Worm (Caenorhabditis elegans) whole organism, L4 larva: Measurements from ENCODE around the gene nduf-9.

Experiments
- F26F4.8 ChIP-seq: fragments of 200-800 bp; sonication (Bioruptor generic); conservative IDR thresholded peaks from 2 replicates; pipeline ENCODE4 v1.3.6; 2022; ENCODE audit warnings: missing genetic modification characterization, missing compliant biosample characterization
- F37D6.2 ChIP-seq: sonication (generic microtip); optimal IDR thresholded peaks from 2 replicates; lab custom pipeline; 2016; ENCODE audit warnings: mild to moderate bottlenecking, missing genetic modification characterization, missing compliant biosample characterization
- F49E8.2 ChIP-seq: sonication (generic microtip); optimal IDR thresholded peaks from 2 replicates; lab custom pipeline; 2016; ENCODE audit warnings: missing compliant biosample characterization, mild to moderate bottlenecking, missing genetic modification characterization, borderline replicate concordance
- R02D3.7 ChIP-seq: fragments of 150-350 bp; sonication (generic microtip); optimal IDR thresholded peaks from 3 replicates; lab custom pipeline; 2014; ENCODE audit warnings: missing biosample characterization, missing genetic modification characterization
- T26A8.4 ChIP-seq: fragments of 200-800 bp; sonication (Bioruptor generic); IDR thresholded peaks from 2 replicates; pipeline ENCODE4 v1.3.6; 2022; ENCODE audit warnings: missing genetic modification characterization, missing compliant biosample characterization
- Y48G9A.11 ChIP-seq: fragments of 200-800 bp; sonication (Bioruptor generic); IDR thresholded peaks from 2 replicates; pipeline ENCODE4 v1.3.6; 2022; ENCODE audit warnings: missing genetic modification reagents, missing genetic modification characterization, missing compliant biosample characterization
- Y75B8A.6 ChIP-seq: fragments of 200-800 bp; sonication (Bioruptor generic); IDR thresholded peaks from 2 replicates; pipeline ENCODE4 v1.3.6; 2022; ENCODE audit warnings: missing genetic modification reagents, missing genetic modification characterization, missing compliant biosample characterization
- ZK546.5 ChIP-seq, 2 experiments: sonication (generic microtip); optimal IDR thresholded peaks; 2 replicates each; lab custom pipeline; 2017; ENCODE audit warnings: missing biosample characterization in 2 of 2, missing genetic modification characterization in 2 of 2
- aha-1 ChIP-seq: fragments of 150-350 bp; peaks from one replicate; lab custom pipeline; 2014; ENCODE audit warnings: missing biosample characterization, missing genetic modification characterization
- arid-1 ChIP-seq: fragments of 200-800 bp; sonication (Bioruptor generic); conservative IDR thresholded peaks from 2 replicates; pipeline ENCODE4 v1.3.6; 2022; ENCODE audit warnings: missing genetic modification reagents, missing genetic modification characterization, missing compliant biosample characterization
- ceh-20 ChIP-seq: fragments of 200-800 bp; sonication (Bioruptor generic); IDR thresholded peaks from 2 replicates; pipeline ENCODE4 v1.3.6; 2022; ENCODE audit warnings: missing genetic modification reagents, missing genetic modification characterization, missing compliant biosample characterization
- ceh-28 ChIP-seq: fragments of 150-350 bp; optimal IDR thresholded peaks from 2 replicates; lab custom pipeline; 2014; ENCODE audit warnings: missing biosample characterization, missing genetic modification reagents, missing genetic modification characterization
- ceh-44 ChIP-seq: fragments of 200-800 bp; sonication (Bioruptor generic); IDR thresholded peaks from 2 replicates; pipeline ENCODE4 v1.3.6; 2022; ENCODE audit warnings: missing genetic modification reagents, missing genetic modification characterization, missing compliant biosample characterization
- ceh-62 ChIP-seq: sonication (generic microtip); optimal IDR thresholded peaks from 2 replicates; lab custom pipeline; 2017; ENCODE audit warnings: missing biosample characterization, missing genetic modification characterization
- dmd-8 ChIP-seq: fragments of 200-800 bp; sonication (Bioruptor generic); IDR thresholded peaks from 2 replicates; pipeline ENCODE4 v1.3.6; 2022; ENCODE audit warnings: missing genetic modification characterization, missing compliant biosample characterization
- dpl-1 ChIP-seq: fragments of 150-350 bp; optimal IDR thresholded peaks from 2 replicates; lab custom pipeline; 2014; ENCODE audit warnings: missing biosample characterization, missing genetic modification reagents, missing genetic modification characterization
- egl-43 ChIP-seq: fragments of 200-800 bp; sonication (Bioruptor generic); IDR thresholded peaks from 2 replicates; pipeline ENCODE4 v1.3.6; 2022; ENCODE audit warnings: missing genetic modification reagents, missing genetic modification characterization, missing compliant biosample characterization
- fos-1 ChIP-seq: fragments of 150-350 bp; optimal IDR thresholded peaks from 2 replicates; lab custom pipeline; 2014; ENCODE audit warnings: missing biosample characterization, missing genetic modification characterization
- hmg-1.1 ChIP-seq: fragments of 200-800 bp; sonication (Bioruptor generic); IDR thresholded peaks from 2 replicates; pipeline ENCODE4 v1.3.6; 2022; ENCODE audit warnings: missing genetic modification reagents, missing genetic modification characterization, missing compliant biosample characterization
- jun-1 ChIP-seq: fragments of 150-350 bp; optimal IDR thresholded peaks from 2 replicates; lab custom pipeline; 2014; ENCODE audit warnings: missing biosample characterization, missing genetic modification reagents, missing genetic modification characterization
- lin-1 ChIP-seq: fragments of 200-800 bp; sonication (Bioruptor generic); IDR thresholded peaks from 2 replicates; pipeline ENCODE4 v1.3.6; 2022; ENCODE audit warnings: missing genetic modification reagents, missing genetic modification characterization, missing compliant biosample characterization
- mdl-1 ChIP-seq, 2 experiments: fragments of 150-350 bp in 1 of 2; sonication (generic microtip) in 1 of 2; optimal IDR thresholded peaks; 2 replicates each; lab custom pipeline; 2014 to 2017; ENCODE audit warnings: missing biosample characterization in 2 of 2, missing genetic modification characterization in 2 of 2
- mdt-29 ChIP-seq: fragments of 200-800 bp; sonication (Bioruptor generic); IDR thresholded peaks from 2 replicates; pipeline ENCODE4 v1.3.6; 2022; ENCODE audit warnings: missing genetic modification reagents, missing genetic modification characterization, missing compliant biosample characterization
- mep-1 ChIP-seq: fragments of 150-350 bp; sonication (generic microtip); optimal IDR thresholded peaks from 3 replicates; lab custom pipeline; 2014; ENCODE audit warnings: missing biosample characterization, missing genetic modification characterization
- mxl-2 ChIP-seq: fragments of 200-800 bp; sonication (Bioruptor generic); conservative IDR thresholded peaks from 2 replicates; pipeline ENCODE4 v1.3.6; 2022; ENCODE audit warnings: missing genetic modification reagents, missing genetic modification characterization, missing compliant biosample characterization
- mxl-3 ChIP-seq: fragments of 200-800 bp; sonication (Bioruptor generic); optimal IDR thresholded peaks from 2 replicates; lab custom pipeline; 2018; ENCODE audit warnings: mild to moderate bottlenecking, missing genetic modification characterization, missing compliant biosample characterization
- nhr-28 ChIP-seq: fragments of 150-350 bp; optimal IDR thresholded peaks from 2 replicates; lab custom pipeline; 2014; ENCODE audit warnings: missing biosample characterization, missing genetic modification characterization
- nhr-6 ChIP-seq: fragments of 150-350 bp; optimal IDR thresholded peaks from 2 replicates; lab custom pipeline; 2014; ENCODE audit warnings: missing biosample characterization, missing genetic modification characterization
- pha-4 ChIP-seq, 2 experiments: fragments of 150-350 bp in 1 of 2; fragments of 200-800 bp in 1 of 2; sonication (Bioruptor generic) in 1 of 2; IDR thresholded peaks in 1 of 2; optimal IDR thresholded peaks in 1 of 2; 2 replicates each; pipeline versions ENCODE4 v1.3.6 to Lab custom; 2014 to 2022; ENCODE audit warnings: missing genetic modification characterization in 2 of 2, missing genetic modification reagents in 2 of 2, missing biosample characterization in 1 of 2, missing compliant biosample characterization in 1 of 2
- set-16 ChIP-seq: fragments of 200-800 bp; sonication (Bioruptor generic); IDR thresholded peaks from 2 replicates; pipeline ENCODE4 v1.3.6; 2022; ENCODE audit warnings: missing genetic modification reagents, missing genetic modification characterization, missing compliant biosample characterization
- spr-3 ChIP-seq: fragments of 200-800 bp; sonication (Bioruptor generic); optimal IDR thresholded peaks from 2 replicates; lab custom pipeline; 2018; ENCODE audit warnings: mild to moderate bottlenecking, missing genetic modification characterization, missing compliant biosample characterization
- unc-62 ChIP-seq, 3 experiments: fragments of 150-350 bp in 1 of 3; sonication (generic microtip); optimal IDR thresholded peaks in 2 of 3; peaks in 1 of 3; 1 replicate in 1 of 3; 2 replicates in 2 of 3; lab custom pipeline; 2014 to 2017; ENCODE audit warnings: missing biosample characterization in 3 of 3, missing genetic modification characterization in 3 of 3, missing genetic modification reagents in 3 of 3, missing genotype in 1 of 3
- vab-7 ChIP-seq: fragments of 200-800 bp; sonication (Bioruptor generic); IDR thresholded peaks from 2 replicates; pipeline ENCODE4 v1.3.6; 2022; ENCODE audit warnings: missing genetic modification reagents, missing genetic modification characterization, missing compliant biosample characterization
- zag-1 ChIP-seq: fragments of 150-350 bp; optimal IDR thresholded peaks from 2 replicates; lab custom pipeline; 2014; ENCODE audit warnings: missing biosample characterization, missing genetic modification characterization

Gene nduf-9

DNA sequence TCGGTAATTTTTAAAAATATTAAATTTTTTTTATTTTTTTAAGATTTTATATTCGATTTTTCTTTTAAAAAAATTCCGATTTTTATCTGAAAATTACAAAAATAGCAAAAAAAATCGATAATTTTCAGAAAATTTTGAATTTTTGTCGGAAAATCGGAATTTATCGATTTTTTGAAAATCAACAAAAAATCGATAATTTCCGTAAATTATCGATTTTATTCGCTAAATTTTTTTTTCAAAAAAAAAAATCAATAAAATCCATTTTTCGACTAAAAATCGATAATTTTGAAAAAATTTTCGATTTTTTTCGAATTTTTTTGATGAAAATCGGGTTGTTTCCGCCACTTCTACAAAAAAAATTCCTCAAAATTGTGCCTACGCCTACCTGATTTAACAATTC, 6.0 kb downstream of the nduf-9 start:
- TF ChIP-seq ceh-28 (tag; lab: Kevin White, UChicago) (peak; percentile 89), nhr-6 (tag; lab: Kevin White, UChicago) (no peak), mxl-3 (GFP tag; lab: Kevin White, UChicago) (no peak)

ce11 chrIII:3241943-3242342, 6.4 kb downstream of the nduf-9 start:
- TF ChIP-seq ceh-28 (tag; lab: Kevin White, UChicago) (peak; percentile 57), aha-1 (tag; lab: Kevin White, UChicago) (no peak)

DNA sequence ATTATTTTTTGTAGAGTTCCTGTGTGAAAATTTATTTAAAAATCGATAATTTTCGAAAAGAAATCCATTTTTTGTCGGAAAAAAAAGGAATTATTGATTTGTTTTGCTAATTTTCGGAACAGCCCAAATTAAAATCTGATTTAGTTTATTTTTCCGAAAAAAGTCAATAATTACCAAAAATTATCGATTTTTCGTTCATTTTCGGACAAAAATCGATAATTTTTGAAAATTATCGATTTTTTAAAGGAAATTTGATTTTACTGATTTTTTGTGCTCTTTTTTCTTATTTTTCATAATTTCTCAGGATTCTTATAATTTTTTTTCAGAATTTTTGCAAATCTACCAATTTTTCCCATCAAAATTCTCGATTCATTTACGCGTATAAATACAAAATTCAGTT, 7.0 kb downstream of the nduf-9 start:
- TF ChIP-seq F37D6.2 = no peak
- peak; percentile 31 for TF ChIP-seq ceh-28 (tag; lab: Kevin White, UChicago)

DNA sequence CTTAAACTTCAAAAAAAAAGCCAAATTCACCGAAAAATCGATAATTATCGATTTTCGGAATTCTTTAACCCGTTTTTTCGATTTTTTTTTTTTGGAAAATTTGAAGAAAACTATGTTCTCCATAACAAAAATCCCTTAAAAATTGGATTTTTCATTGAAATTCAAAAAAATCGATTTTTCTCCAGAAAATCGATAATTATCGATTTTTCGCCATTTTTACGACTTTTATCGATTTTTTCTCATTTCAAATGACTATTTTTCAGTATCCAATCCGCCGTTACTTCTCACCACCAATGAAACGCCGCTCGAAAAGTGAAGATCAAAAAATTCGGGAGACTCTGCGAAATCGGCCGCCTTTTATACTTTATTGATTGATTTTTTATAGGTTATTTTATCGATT, 7.5 kb downstream of the nduf-9 start:
- TF ChIP-seq unc-62 (GFP tag; optimal IDR thresholded peaks at IDR 0.05 in 1 of 2; lab: Kevin White, UChicago) (peak in 1 of 2 experiments; percentile 10), unc-62 (tag; optimal IDR thresholded peaks at IDR 0.05; lab: Kevin White, UChicago) (no peak), ceh-28 (tag; lab: Kevin White, UChicago) (peak; percentile 88), R02D3.7 (tag; lab: Kevin White, UChicago) (no peak), spr-3 (GFP tag; lab: Kevin White, UChicago) (no peak), aha-1 (tag; lab: Kevin White, UChicago) (peak; percentile 15), set-16 (GFP tag; lab: Robert Waterston, UW) (no peak)

DNA sequence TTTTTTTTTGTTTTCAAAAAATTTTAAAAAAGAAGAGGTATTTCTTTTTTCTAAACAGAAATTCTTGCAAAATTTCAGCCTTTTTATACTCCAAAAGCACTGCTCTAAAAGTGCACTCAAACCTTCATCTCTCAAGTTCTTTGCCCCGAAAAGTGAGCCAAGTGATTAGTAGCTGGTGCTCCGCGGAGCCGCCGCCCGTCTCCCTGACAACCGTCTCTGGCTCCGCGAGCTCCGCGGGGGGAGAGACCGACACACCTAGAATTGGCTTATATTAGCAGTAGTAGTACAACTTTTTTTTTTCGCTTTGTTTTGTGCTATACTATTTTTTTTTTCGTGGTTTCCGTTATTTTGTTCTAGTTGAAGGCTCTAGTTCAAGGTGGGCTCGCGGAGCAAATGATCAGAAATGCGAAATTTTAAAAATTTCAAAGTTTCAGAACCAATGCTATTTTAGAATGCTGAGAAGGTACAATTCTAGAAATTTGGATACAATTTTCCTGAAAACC, 15.7 kb downstream of the nduf-9 start, which contains the start of gene Y53G8AL.1:
Gene Y53G8AL.1 (plus strand): TSS at position 453 of the 503 bp plus-strand sequence.
- TF ChIP-seq hmg-1.1 (GFP tag; lab: Robert Waterston, UW) = no peak
- peak; percentile 71 for TF ChIP-seq set-16 (GFP tag; lab: Robert Waterston, UW)

DNA sequence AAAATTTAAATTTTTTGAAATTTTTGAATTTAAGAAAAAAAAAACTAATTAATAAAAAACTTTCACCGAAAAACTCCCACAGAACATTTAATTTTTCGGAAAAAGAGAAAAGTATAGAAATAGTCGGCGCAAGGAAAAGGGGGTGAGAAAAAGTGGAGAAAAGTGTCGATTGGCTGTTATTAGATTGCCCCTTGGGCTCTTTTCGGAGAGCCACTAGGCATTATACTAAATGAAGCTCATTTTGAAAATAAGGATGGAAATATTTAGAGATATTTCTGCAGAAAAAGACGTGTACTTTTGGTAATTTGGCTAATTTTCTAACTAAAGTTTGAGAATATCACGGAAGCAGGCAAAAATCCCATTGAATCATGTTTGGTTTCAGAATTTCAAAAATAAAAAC, 24.3 kb downstream of the nduf-9 start:
- no peak for TF ChIP-seq egl-43 (GFP tag; lab: Robert Waterston, UW)
- TF ChIP-seq ceh-44 (GFP tag; lab: Robert Waterston, UW) = no peak
- no peak for TF ChIP-seq Y48G9A.11 (GFP tag; lab: Robert Waterston, UW)
- TF ChIP-seq vab-7 (GFP tag; lab: Robert Waterston, UW) = no peak
- TF ChIP-seq mdl-1 (tag; optimal IDR thresholded peaks at IDR 0.05; lab: Kevin White, UChicago) = no peak
- TF ChIP-seq ceh-28 (tag; lab: Kevin White, UChicago) = no peak
- TF ChIP-seq pha-4 (GFP tag; IDR thresholded peaks at IDR 0.05; lab: Robert Waterston, UW) = no peak
- no peak for TF ChIP-seq pha-4 (tag; optimal IDR thresholded peaks at IDR 0.05; lab: Kevin White, UChicago)
- TF ChIP-seq mxl-2 (GFP tag; lab: Robert Waterston, UW) = no peak
- TF ChIP-seq mep-1 (tag; lab: Kevin White, UChicago) = no peak
- no peak for TF ChIP-seq ceh-62
- no peak for TF ChIP-seq F49E8.2 (tag; lab: Kevin White, UChicago)
- no peak for TF ChIP-seq F26F4.8 (GFP tag; lab: Robert Waterston, UW)
- TF ChIP-seq unc-62 (GFP tag; optimal IDR thresholded peaks at IDR 0.05 in 1 of 2; lab: Kevin White, UChicago) = no peak
- TF ChIP-seq unc-62 (tag; optimal IDR thresholded peaks at IDR 0.05; lab: Kevin White, UChicago) = no peak
- TF ChIP-seq, all 104 proteins: peak for 0

DNA sequence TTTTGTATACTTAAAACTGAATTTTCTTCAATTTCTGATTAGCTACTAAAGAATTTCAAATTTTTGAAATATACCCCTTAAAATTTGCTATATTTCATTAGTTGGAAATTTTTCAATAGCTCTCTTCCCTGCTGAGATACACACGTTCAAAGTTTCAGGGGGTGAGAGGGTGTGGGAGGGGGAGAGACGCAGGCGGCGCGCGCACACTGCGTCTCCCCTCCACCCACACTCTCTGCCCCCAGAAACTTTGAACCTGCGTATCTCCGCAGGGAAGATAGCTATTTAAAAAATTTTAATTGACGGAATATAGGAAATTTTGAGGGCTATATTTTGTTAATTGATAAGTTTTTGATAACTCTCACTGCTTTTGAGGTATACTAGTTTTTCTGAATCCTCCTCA, 25.7 kb downstream of the nduf-9 start:
- peak; percentile 53 for TF ChIP-seq set-16 (GFP tag; lab: Robert Waterston, UW)
- TF ChIP-seq zag-1 = no peak
- TF ChIP-seq, all 104 proteins: peak for 1

DNA sequence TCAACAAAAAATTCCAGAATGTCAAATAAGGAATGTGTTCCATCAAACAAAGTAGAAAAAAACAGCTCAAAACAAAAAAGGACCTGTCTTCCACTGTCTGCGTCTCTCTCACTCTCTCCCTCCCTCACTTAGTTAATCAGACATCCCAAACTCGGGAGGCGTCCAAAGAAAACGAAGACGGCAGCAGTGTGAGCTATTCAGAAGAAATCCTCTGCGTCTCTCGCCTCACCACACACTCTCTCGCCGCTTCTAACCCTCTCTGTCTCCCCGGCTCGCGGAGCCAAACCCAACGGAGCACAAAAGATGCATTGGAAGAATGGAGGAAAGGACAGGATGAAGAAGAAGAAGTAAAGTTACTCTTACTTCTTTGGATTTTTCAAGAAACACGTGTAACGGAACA, 28.1 kb downstream of the nduf-9 start:
- TF ChIP-seq ceh-28 (tag; lab: Kevin White, UChicago) = no peak
- TF ChIP-seq mxl-2 (GFP tag; lab: Robert Waterston, UW) = no peak
- peak; percentile 13 for TF ChIP-seq dpl-1 (GFP tag; lab: Kevin White, UChicago)
- TF ChIP-seq dmd-8 (GFP tag; lab: Robert Waterston, UW) = no peak
- TF ChIP-seq ceh-20 (GFP tag; lab: Robert Waterston, UW) = no peak
- TF ChIP-seq unc-62 (GFP tag; optimal IDR thresholded peaks at IDR 0.05 in 1 of 2; lab: Kevin White, UChicago) = peak in 1 of 2 experiments; percentile 64
- TF ChIP-seq unc-62 (tag; optimal IDR thresholded peaks at IDR 0.05; lab: Kevin White, UChicago) = no peak
- TF ChIP-seq nhr-28 (tag; lab: Kevin White, UChicago) = no peak
- TF ChIP-seq hmg-1.1 (GFP tag; lab: Robert Waterston, UW) = peak; percentile 72
- TF ChIP-seq Y75B8A.6 (GFP tag; lab: Robert Waterston, UW) = no peak
- no peak for TF ChIP-seq fos-1 (tag; lab: Kevin White, UChicago)
- no peak for TF ChIP-seq T26A8.4 (GFP tag; lab: Robert Waterston, UW)
- TF ChIP-seq ZK546.5 (tag; optimal IDR thresholded peaks at IDR 0.05; lab: Kevin White, UChicago) = no peak
- no peak for TF ChIP-seq mdt-29
- TF ChIP-seq arid-1 (GFP tag; lab: Robert Waterston, UW) = 0 out of 2 replicates have a peak, but pooled peaks have one; percentile 17
- no peak for TF ChIP-seq lin-1 (GFP tag; lab: Robert Waterston, UW)
- TF ChIP-seq jun-1 (tag; lab: Kevin White, UChicago) = no peak
